Worm (Caenorhabditis elegans) whole organism, young adult: Measurements from ENCODE around the gene dagl-2.

Source experiments
- B0019.2 ChIP-seq: fragments of 200-800 bp; sonication (Bioruptor generic); conservative IDR thresholded peaks from 2 replicates; pipeline ENCODE4 v1.3.6; 2022; ENCODE audit warnings: missing genetic modification reagents, missing genetic modification characterization, missing compliant biosample characterization
- F10E7.11 ChIP-seq: sonication (generic microtip); optimal IDR thresholded peaks from 2 replicates; lab custom pipeline; 2017; ENCODE audit warnings: mild to moderate bottlenecking, missing genetic modification characterization, moderate library complexity, missing compliant biosample characterization
- F22D6.2 ChIP-seq: sonication (generic microtip); optimal IDR thresholded peaks from 2 replicates; lab custom pipeline; 2016; ENCODE audit warnings: mild to moderate bottlenecking, missing genetic modification characterization, missing compliant biosample characterization
- F23B12.7 ChIP-seq: sonication (generic microtip); optimal IDR thresholded peaks from 2 replicates; lab custom pipeline; 2017; ENCODE audit warnings: missing genetic modification characterization, mild to moderate bottlenecking, missing compliant biosample characterization, antibody characterized with exemption, moderate library complexity; ENCODE audit not compliant: insufficient read depth
- K12H6.12 ChIP-seq: fragments of 200-800 bp; sonication (Bioruptor generic); optimal IDR thresholded peaks from 2 replicates; lab custom pipeline; 2018; ENCODE audit warnings: mild to moderate bottlenecking, missing genetic modification characterization, missing compliant biosample characterization
- ZK185.1 ChIP-seq: sonication (generic microtip); optimal IDR thresholded peaks from 2 replicates; lab custom pipeline; 2016; ENCODE audit warnings: mild to moderate bottlenecking, missing genetic modification characterization, missing compliant biosample characterization; ENCODE audit not compliant: poor library complexity, severe bottlenecking
- atf-7 ChIP-seq: sonication (generic microtip); optimal IDR thresholded peaks from 2 replicates; lab custom pipeline; 2017; ENCODE audit warnings: mild to moderate bottlenecking, missing genetic modification characterization, missing compliant biosample characterization
- attf-3 ChIP-seq: fragments of 200-800 bp; sonication (Bioruptor generic); conservative IDR thresholded peaks from 2 replicates; pipeline ENCODE4 v1.3.6; 2022; ENCODE audit warnings: missing genetic modification reagents, missing genetic modification characterization, missing compliant biosample characterization
- attf-5 ChIP-seq: fragments of 200-800 bp; sonication (Bioruptor generic); optimal IDR thresholded peaks from 2 replicates; lab custom pipeline; 2018; ENCODE audit warnings: mild to moderate bottlenecking, missing genetic modification characterization, missing compliant biosample characterization
- cebp-1 ChIP-seq, 2 experiments: fragments of 200-800 bp in 1 of 2; sonication (Bioruptor generic) in 1 of 2; sonication (generic microtip) in 1 of 2; IDR thresholded peaks in 1 of 2; optimal IDR thresholded peaks in 1 of 2; 2 replicates each; pipeline versions ENCODE4 v1.3.6 to Lab custom; 2017 to 2022; ENCODE audit warnings: missing compliant biosample characterization in 2 of 2, missing genetic modification characterization in 2 of 2, mild to moderate bottlenecking in 1 of 2, missing genetic modification reagents in 1 of 2, moderate library complexity in 1 of 2
- ceh-27 ChIP-seq: fragments of 200-800 bp; sonication (Bioruptor generic); optimal IDR thresholded peaks from 2 replicates; lab custom pipeline; 2018; ENCODE audit warnings: mild to moderate bottlenecking, missing genetic modification characterization, moderate library complexity, missing compliant biosample characterization
- dox-1 ChIP-seq: fragments of 200-800 bp; sonication (Bioruptor generic); IDR thresholded peaks from 2 replicates; pipeline ENCODE4 v1.3.6; 2022; ENCODE audit warnings: missing genetic modification reagents, missing genetic modification characterization, missing compliant biosample characterization
- efl-1 ChIP-seq: fragments of 150-350 bp; optimal IDR thresholded peaks from 2 replicates; lab custom pipeline; 2014; ENCODE audit warnings: missing biosample characterization, missing genetic modification reagents, missing genetic modification characterization
- fkh-3 ChIP-seq: sonication (generic microtip); optimal IDR thresholded peaks from 2 replicates; lab custom pipeline; 2016; ENCODE audit warnings: mild to moderate bottlenecking, missing genetic modification characterization, missing compliant biosample characterization
- hlh-26 ChIP-seq: fragments of 200-800 bp; sonication (Bioruptor generic); conservative IDR thresholded peaks from 2 replicates; pipeline ENCODE4 v1.3.6; 2022; ENCODE audit warnings: missing genetic modification reagents, missing genetic modification characterization, missing compliant biosample characterization
- lag-1 ChIP-seq: fragments of 200-800 bp; sonication (Bioruptor generic); IDR thresholded peaks from 2 replicates; pipeline ENCODE4 v1.3.6; 2022; ENCODE audit warnings: missing genetic modification reagents, missing genetic modification characterization, missing compliant biosample characterization
- let-607 ChIP-seq, 2 experiments: fragments of 200-800 bp in 1 of 2; sonication (Bioruptor generic) in 1 of 2; sonication (generic microtip) in 1 of 2; optimal IDR thresholded peaks; 2 replicates each; lab custom pipeline; 2016 to 2018; ENCODE audit warnings: mild to moderate bottlenecking in 2 of 2, missing compliant biosample characterization in 2 of 2, missing genetic modification characterization in 2 of 2, moderate library complexity in 2 of 2, missing genotype in 1 of 2
- lin-35 ChIP-seq, 3 experiments: fragments of 150-350 bp in 2 of 3; sonication (generic microtip) in 1 of 3; optimal IDR thresholded peaks; 2 replicates each; lab custom pipeline; 2014 to 2018; ENCODE audit warnings: missing biosample characterization in 3 of 3, missing genetic modification characterization in 3 of 3, missing genetic modification reagents in 3 of 3
- lin-40 ChIP-seq: sonication (generic microtip); optimal IDR thresholded peaks from 2 replicates; lab custom pipeline; 2016; ENCODE audit warnings: missing genetic modification characterization, mild to moderate bottlenecking, missing compliant biosample characterization, missing genotype, missing genetic modification reagents
- madf-10 ChIP-seq: sonication (generic microtip); optimal IDR thresholded peaks from 2 replicates; lab custom pipeline; 2016; ENCODE audit warnings: mild to moderate bottlenecking, missing genetic modification characterization, missing compliant biosample characterization
- madf-3 ChIP-seq: fragments of 200-800 bp; sonication (Bioruptor generic); IDR thresholded peaks from 2 replicates; pipeline ENCODE4 v1.3.6; 2022; ENCODE audit warnings: missing genetic modification reagents, missing genetic modification characterization, missing compliant biosample characterization
- madf-6 ChIP-seq: fragments of 200-800 bp; sonication (Bioruptor generic); IDR thresholded peaks from 2 replicates; pipeline ENCODE4 v1.3.6; 2022; ENCODE audit warnings: missing genetic modification reagents, missing genetic modification characterization, missing compliant biosample characterization
- mel-28 ChIP-seq: sonication (generic microtip); optimal IDR thresholded peaks from 2 replicates; lab custom pipeline; 2016; ENCODE audit warnings: borderline replicate concordance, mild to moderate bottlenecking, missing genetic modification characterization, missing compliant biosample characterization
- mxl-1 ChIP-seq: sonication (generic microtip); optimal IDR thresholded peaks from 2 replicates; lab custom pipeline; 2016; ENCODE audit warnings: missing genetic modification characterization, missing compliant biosample characterization
- nfya-2 ChIP-seq: fragments of 200-800 bp; sonication (Bioruptor generic); IDR thresholded peaks from 2 replicates; pipeline ENCODE4 v1.3.6; 2022; ENCODE audit warnings: missing genetic modification reagents, missing genetic modification characterization, missing compliant biosample characterization
- nhr-179 ChIP-seq: sonication (generic microtip); optimal IDR thresholded peaks from 2 replicates; lab custom pipeline; 2016; ENCODE audit warnings: mild to moderate bottlenecking, missing genetic modification characterization, missing compliant biosample characterization
- nhr-90 ChIP-seq: sonication (generic microtip); optimal IDR thresholded peaks from 2 replicates; lab custom pipeline; 2016; ENCODE audit warnings: missing genotype, mild to moderate bottlenecking, missing genetic modification characterization, missing compliant biosample characterization
- repo-1 ChIP-seq: sonication (generic microtip); optimal IDR thresholded peaks from 2 replicates; lab custom pipeline; 2017; ENCODE audit warnings: mild to moderate bottlenecking, missing genetic modification characterization, missing compliant biosample characterization
- sdz-38 ChIP-seq: sonication (generic microtip); optimal IDR thresholded peaks from 2 replicates; lab custom pipeline; 2016; ENCODE audit warnings: missing genotype, missing genetic modification characterization, missing compliant biosample characterization
- tbx-9 ChIP-seq: sonication (generic microtip); optimal IDR thresholded peaks from 2 replicates; lab custom pipeline; 2016; ENCODE audit warnings: borderline replicate concordance, missing genetic modification characterization, inconsistent platforms, missing compliant biosample characterization
- unc-130 ChIP-seq: sonication (generic microtip); optimal IDR thresholded peaks from 2 replicates; lab custom pipeline; 2016; ENCODE audit warnings: missing genetic modification reagents, missing genetic modification characterization, missing compliant biosample characterization
- zfh-2 ChIP-seq: fragments of 200-800 bp; sonication (Bioruptor generic); conservative IDR thresholded peaks from 2 replicates; pipeline ENCODE4 v1.3.6; 2022; ENCODE audit warnings: missing genetic modification reagents, missing genetic modification characterization, missing compliant biosample characterization
- zim-3 ChIP-seq: sonication (generic microtip); optimal IDR thresholded peaks from 2 replicates; lab custom pipeline; 2017; ENCODE audit warnings: mild to moderate bottlenecking, missing genetic modification characterization, moderate library complexity, missing compliant biosample characterization
- ztf-6 ChIP-seq: fragments of 200-800 bp; sonication (Bioruptor generic); IDR thresholded peaks from 2 replicates; pipeline ENCODE4 v1.3.6; 2022; ENCODE audit warnings: missing genetic modification reagents, missing genetic modification characterization, missing compliant biosample characterization

The dagl-2 gene

DNA sequence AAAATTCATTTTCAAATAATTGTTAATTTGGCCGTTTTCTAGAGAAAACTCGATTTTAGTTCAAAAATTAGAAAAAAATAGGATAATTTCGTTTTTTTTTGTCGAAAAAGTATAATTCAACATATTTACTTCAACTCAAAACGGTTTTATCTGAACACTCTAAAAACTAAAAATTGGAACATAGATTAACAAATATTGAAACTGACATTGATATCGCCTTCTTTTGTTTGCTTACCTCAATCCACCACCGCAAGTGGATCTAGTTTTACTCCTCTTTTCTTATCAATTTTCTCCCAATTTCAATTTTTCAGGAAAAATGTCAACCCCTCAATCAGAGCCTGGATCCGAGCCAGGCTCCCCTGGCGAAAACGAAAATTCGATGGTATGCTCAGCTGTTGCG, 18.2 kb downstream of the dagl-2 start, which contains the start of gene ptl-1:
Gene ptl-1 (plus strand): TSS at position 301 of the 400 bp plus-strand sequence.
- TF ChIP-seq mxl-1 (no peak), let-607 (tag; optimal IDR thresholded peaks at IDR 0.05; lab: Kevin White, UChicago) (no peak), ZK185.1 (tag; lab: Kevin White, UChicago) (no peak), nhr-90 (tag; lab: Kevin White, UChicago) (no peak), unc-130 (GFP tag; lab: Kevin White, UChicago) (no peak), sdz-38 (tag; lab: Kevin White, UChicago) (no peak), attf-3 (GFP tag; lab: Robert Waterston, UW) (no peak)

- TF ChIP-seq ztf-6 (GFP tag; lab: Robert Waterston, UW) (no peak), zfh-2 (GFP tag; lab: Robert Waterston, UW) (0 out of 2 replicates have a peak, but pooled peaks have one; percentile 21), lin-35 (GFP tag; optimal IDR thresholded peaks at IDR 0.05; lab: Kevin White, UChicago) (no peak), cebp-1 (GFP tag; IDR thresholded peaks at IDR 0.05; lab: Robert Waterston, UW) (no peak), cebp-1 (tag; optimal IDR thresholded peaks at IDR 0.05; lab: Kevin White, UChicago) (peak; percentile 32), madf-3 (no peak), ZK185.1 (tag; lab: Kevin White, UChicago) (no peak), atf-7 (tag; lab: Kevin White, UChicago) (no peak), K12H6.12 (tag; lab: Kevin White, UChicago) (peak; percentile 43)
- TF ChIP-seq, all 124 proteins: peak for 3
Measured at ce11 chrIII:764404-764803, 18.7 kb downstream of the dagl-2 start.

DNA sequence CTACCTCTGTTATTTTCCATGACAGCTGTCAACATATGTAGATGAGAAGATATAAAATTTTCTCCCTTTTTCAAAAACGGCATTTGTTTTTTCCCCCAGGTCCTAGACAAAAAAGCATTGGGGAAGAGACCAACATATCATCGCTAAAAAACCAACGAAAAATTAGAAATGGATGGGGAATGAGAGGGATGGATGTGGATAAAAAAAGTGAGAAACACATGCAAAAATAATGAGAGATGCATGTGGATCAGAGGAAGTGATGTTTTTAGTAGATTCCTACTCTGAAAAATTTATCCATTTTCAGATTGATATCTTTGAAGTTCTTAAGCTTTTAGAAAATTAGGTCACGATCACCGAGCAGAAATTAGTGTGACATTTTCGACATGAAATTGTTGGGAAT, 20.6 kb downstream of the dagl-2 start:
- TF ChIP-seq tbx-9 (no peak), atf-7 (tag; lab: Kevin White, UChicago) (no peak), F23B12.7 (tag; lab: Kevin White, UChicago) (no peak), attf-3 (GFP tag; lab: Robert Waterston, UW) (no peak), F22D6.2 (tag; lab: Kevin White, UChicago) (no peak), lin-40 (tag; lab: Kevin White, UChicago) (no peak), efl-1 (GFP tag; lab: Kevin White, UChicago) (no peak), attf-5 (GFP tag; lab: Kevin White, UChicago) (no peak), dox-1 (no peak), ZK185.1 (tag; lab: Kevin White, UChicago) (no peak), madf-6 (no peak)

ce11 chrIII:761476-761875, 21.6 kb downstream of the dagl-2 start, which contains the start of gene nlp-52:
nlp-52 (plus strand) TSS chrIII:761776.
- TF ChIP-seq ceh-27 (GFP tag; lab: Kevin White, UChicago) (no peak), fkh-3 (tag; lab: Kevin White, UChicago) (no peak), mel-28 (tag; lab: Kevin White, UChicago) (no peak), zim-3 (tag; lab: Kevin White, UChicago) (no peak), F22D6.2 (tag; lab: Kevin White, UChicago) (no peak), hlh-26 (GFP tag; lab: Robert Waterston, UW) (no peak), B0019.2 (GFP tag; lab: Robert Waterston, UW) (no peak), repo-1 (tag; lab: Kevin White, UChicago) (no peak), nhr-179 (tag; lab: Kevin White, UChicago) (no peak), nfya-2 (GFP tag; lab: Robert Waterston, UW) (no peak), madf-10 (tag; lab: Kevin White, UChicago) (no peak), F10E7.11 (tag; lab: Kevin White, UChicago) (no peak), F23B12.7 (tag; lab: Kevin White, UChicago) (no peak), lag-1 (GFP tag; lab: Robert Waterston, UW) (no peak)
